Fruit fly (Drosophila melanogaster) whole organism, embryonic: ENCODE results near the gene CG33230.

ENCODE experiments used
- Awh ChIP-seq: fragments of 200-800 bp; sonication (Bioruptor generic); IDR thresholded peaks from 2 replicates; pipeline ENCODE4, ENCODE4 v1.3.6; 2022; ENCODE audit warnings: missing biosample characterization, missing genetic modification characterization
- CG10321 ChIP-seq: fragments of 200-800 bp; sonication (Bioruptor generic); IDR thresholded peaks from 2 replicates; pipeline ENCODE4 v1.3.6; 2022; ENCODE audit warnings: missing biosample characterization, missing genetic modification characterization
- CG10565 ChIP-seq: fragments of 200-800 bp; sonication (Bioruptor generic); optimal IDR thresholded peaks from 3 replicates; lab custom pipeline; 2016; ENCODE audit warnings: missing biosample characterization, mild to moderate bottlenecking, missing genetic modification characterization
- CG1647 ChIP-seq: fragments of 200-800 bp; sonication (Bioruptor generic); optimal IDR thresholded peaks from 3 replicates; lab custom pipeline; 2016; ENCODE audit warnings: missing biosample characterization, missing genetic modification characterization
- CG18764 ChIP-seq: fragments of 200-800 bp; sonication (Bioruptor generic); optimal IDR thresholded peaks from 3 replicates; lab custom pipeline; 2016; ENCODE audit warnings: missing biosample characterization, missing genetic modification characterization
- CG2129 ChIP-seq: fragments of 200-800 bp; sonication (Bioruptor generic); IDR thresholded peaks from 2 replicates; pipeline ENCODE4 v1.3.6; 2022; ENCODE audit warnings: missing biosample characterization, missing genetic modification characterization; ENCODE audit not compliant: partially characterized antibody
- CG3065 ChIP-seq: fragments of 200-800 bp; sonication (Bioruptor generic); optimal IDR thresholded peaks from 2 replicates; lab custom pipeline; 2016; ENCODE audit warnings: missing biosample characterization, missing genetic modification characterization
- CG33213 ChIP-seq: fragments of 200-800 bp; sonication (Bioruptor generic); optimal IDR thresholded peaks from 3 replicates; lab custom pipeline; 2016; ENCODE audit warnings: missing biosample characterization, missing genetic modification characterization
- CG34422 ChIP-seq: fragments of 200-800 bp; sonication (Bioruptor generic); IDR thresholded peaks from 3 replicates; pipeline ENCODE4 v1.3.6; 2022; ENCODE audit warnings: missing biosample characterization, missing genetic modification characterization
- CG3726 ChIP-seq: fragments of 200-800 bp; sonication (Bioruptor generic); IDR thresholded peaks from 3 replicates; pipeline ENCODE4, ENCODE4 v1.3.6; 2022; ENCODE audit warnings: missing biosample characterization, missing genetic modification characterization
- CG43689 ChIP-seq: fragments of 200-800 bp; sonication (Bioruptor generic); IDR thresholded peaks from 2 replicates; pipeline ENCODE4 v1.3.6; 2022; ENCODE audit warnings: missing biosample characterization, missing genetic modification characterization
- CG4730 ChIP-seq: fragments of 200-800 bp; sonication (Bioruptor generic); IDR thresholded peaks from 2 replicates; pipeline ENCODE4 v1.3.6; 2022; ENCODE audit warnings: missing biosample characterization, missing genetic modification characterization
- CG5953 ChIP-seq: fragments of 200-800 bp; sonication (Bioruptor generic); IDR thresholded peaks from 2 replicates; pipeline ENCODE4 v1.3.6; 2022; ENCODE audit warnings: missing biosample characterization, missing genetic modification characterization
- CG7357 ChIP-seq: fragments of 200-800 bp; sonication (Bioruptor generic); IDR thresholded peaks from 3 replicates; pipeline ENCODE4 v1.3.6; 2022; ENCODE audit warnings: missing biosample characterization, missing genetic modification characterization
- CG7839 ChIP-seq: fragments of 200-800 bp; sonication (Bioruptor generic); optimal IDR thresholded peaks from 3 replicates; lab custom pipeline; 2018; ENCODE audit warnings: missing biosample characterization, mild to moderate bottlenecking, missing genetic modification characterization, moderate library complexity
- CG8290 ChIP-seq, 3 experiments: fragments of 200-800 bp; sonication (Bioruptor generic); optimal IDR thresholded peaks; 2 replicates each; lab custom pipeline; 2016 to 2019; ENCODE audit warnings: missing biosample characterization in 3 of 3, missing genetic modification characterization in 3 of 3, mild to moderate bottlenecking in 2 of 3, moderate library complexity in 1 of 3
- CG8924 ChIP-seq: fragments of 200-800 bp; optimal IDR thresholded peaks from 3 replicates; lab custom pipeline; 2019; ENCODE audit warnings: missing biosample characterization, mild to moderate bottlenecking, missing genetic modification characterization, moderate library complexity
- CG9437 ChIP-seq: fragments of 200-800 bp; sonication (Bioruptor generic); optimal IDR thresholded peaks from 2 replicates; lab custom pipeline; 2018; ENCODE audit warnings: missing biosample characterization, mild to moderate bottlenecking, missing genetic modification characterization
- D19A ChIP-seq: fragments of 200-800 bp; optimal IDR thresholded peaks from 3 replicates; lab custom pipeline; 2019; ENCODE audit warnings: missing biosample characterization, mild to moderate bottlenecking, missing genetic modification characterization, moderate library complexity
- Drgx ChIP-seq: fragments of 200-800 bp; sonication (Bioruptor generic); IDR thresholded peaks from 2 replicates; pipeline ENCODE4 v1.3.6; 2022; ENCODE audit warnings: missing biosample characterization, missing genetic modification characterization
- Fer3 ChIP-seq: fragments of 200-800 bp; sonication (Bioruptor generic); optimal IDR thresholded peaks from 2 replicates; lab custom pipeline; 2018; ENCODE audit warnings: missing biosample characterization, mild to moderate bottlenecking, missing genetic modification characterization, moderate library complexity
- H15 ChIP-seq: fragments of 200-800 bp; sonication (Bioruptor generic); IDR thresholded peaks from 3 replicates; pipeline ENCODE4 v1.3.6; 2022; ENCODE audit warnings: missing biosample characterization, missing genetic modification characterization
- H2.0 ChIP-seq: fragments of 200-800 bp; sonication (Bioruptor generic); IDR thresholded peaks from 2 replicates; pipeline ENCODE4 v1.3.6; 2022; ENCODE audit warnings: missing biosample characterization, missing genetic modification characterization
- HLH54F ChIP-seq: fragments of 200-800 bp; sonication (Bioruptor generic); optimal IDR thresholded peaks from 3 replicates; lab custom pipeline; 2016; ENCODE audit warnings: missing biosample characterization, missing genetic modification characterization
- Hmx ChIP-seq: fragments of 200-800 bp; sonication (Bioruptor generic); optimal IDR thresholded peaks from 2 replicates; lab custom pipeline; 2016; ENCODE audit warnings: missing biosample characterization, missing genetic modification characterization
- Hsf ChIP-seq: fragments of 200-800 bp; sonication (Bioruptor generic); optimal IDR thresholded peaks from 3 replicates; lab custom pipeline; 2016; ENCODE audit warnings: missing biosample characterization, missing genetic modification characterization
- Lhr ChIP-seq: fragments of 200-800 bp; sonication (Bioruptor generic); optimal IDR thresholded peaks from 3 replicates; lab custom pipeline; 2017; ENCODE audit warnings: mild to moderate bottlenecking, missing biosample characterization, missing genetic modification reagents, missing genetic modification characterization
- Lpt ChIP-seq: fragments of >200 bp; optimal IDR thresholded peaks from 2 replicates; lab custom pipeline; 2018; ENCODE audit warnings: missing biosample characterization, missing genetic modification characterization
- MBD-R2 ChIP-seq: fragments of 200-800 bp; sonication (Bioruptor generic); IDR thresholded peaks from 2 replicates; pipeline ENCODE4 v1.3.6; 2022; ENCODE audit warnings: missing biosample characterization, missing genetic modification characterization
- Ravus ChIP-seq: fragments of 200-800 bp; sonication (Bioruptor generic); IDR thresholded peaks from 2 replicates; pipeline ENCODE4 v1.3.6; 2022; ENCODE audit warnings: missing biosample characterization, missing genetic modification characterization
- Sin3A ChIP-seq: fragments of >200 bp; optimal IDR thresholded peaks from 2 replicates; lab custom pipeline; 2018
- Sry-β ChIP-seq: fragments of 200-800 bp; sonication (Bioruptor generic); optimal IDR thresholded peaks from 2 replicates; lab custom pipeline; 2018; ENCODE audit warnings: missing biosample characterization, mild to moderate bottlenecking, missing genetic modification characterization, moderate library complexity
- Stat92E ChIP-seq, 3 experiments: fragments of >200 bp in 2 of 3; fragments of 200-800 bp in 1 of 3; sonication (Bioruptor generic) in 1 of 3; optimal IDR thresholded peaks; 2 replicates each; lab custom pipeline; 2017 to 2019; ENCODE audit warnings: missing biosample characterization in 3 of 3, missing genetic modification characterization in 3 of 3, mild to moderate bottlenecking in 1 of 3, moderate library complexity in 1 of 3
- aop ChIP-seq: fragments of 200-800 bp; sonication (Bioruptor generic); IDR thresholded peaks from 2 replicates; pipeline ENCODE4 v1.3.6; 2022; ENCODE audit warnings: missing biosample characterization, missing genetic modification characterization
- bowl ChIP-seq: fragments of 200-800 bp; sonication (Bioruptor generic); IDR thresholded peaks from 2 replicates; pipeline ENCODE4 v1.3.6; 2022; ENCODE audit warnings: missing biosample characterization, missing genetic modification characterization
- croc ChIP-seq: fragments of 200-800 bp; sonication (Bioruptor generic); conservative IDR thresholded peaks from 3 replicates; pipeline ENCODE4 v1.3.6; 2022; ENCODE audit warnings: missing biosample characterization, missing genetic modification characterization
- gsb-n ChIP-seq: fragments of 200-800 bp; sonication (Bioruptor generic); optimal IDR thresholded peaks from 3 replicates; lab custom pipeline; 2018; ENCODE audit warnings: missing biosample characterization, mild to moderate bottlenecking, missing genetic modification characterization
- ham ChIP-seq: fragments of 200-800 bp; sonication (Bioruptor generic); IDR thresholded peaks from 2 replicates; pipeline ENCODE4 v1.3.6; 2022; ENCODE audit warnings: missing biosample characterization, missing genetic modification characterization
- her ChIP-seq: fragments of 200-800 bp; sonication (Bioruptor generic); optimal IDR thresholded peaks from 2 replicates; lab custom pipeline; 2016; ENCODE audit warnings: missing biosample characterization, missing genetic modification characterization
- ind ChIP-seq: fragments of 200-800 bp; sonication (Bioruptor generic); optimal IDR thresholded peaks from 3 replicates; lab custom pipeline; 2016; ENCODE audit warnings: missing biosample characterization, missing genetic modification characterization
- jigr1 ChIP-seq: fragments of 200-800 bp; sonication (Bioruptor generic); IDR thresholded peaks from 3 replicates; pipeline ENCODE4 v1.3.6; 2022; ENCODE audit warnings: missing biosample characterization, missing genetic modification characterization
- mirr ChIP-seq: fragments of 200-800 bp; sonication (Bioruptor generic); optimal IDR thresholded peaks from 3 replicates; lab custom pipeline; 2018; ENCODE audit warnings: missing biosample characterization, mild to moderate bottlenecking, missing genetic modification characterization
- odd ChIP-seq: fragments of 200-800 bp; sonication (Bioruptor generic); optimal IDR thresholded peaks from 2 replicates; lab custom pipeline; 2017; ENCODE audit warnings: missing biosample characterization, mild to moderate bottlenecking, missing genetic modification characterization
- pan ChIP-seq, 4 experiments: fragments of >200 bp in 3 of 4; fragments of 200-800 bp in 1 of 4; sonication (Bioruptor generic) in 1 of 4; optimal IDR thresholded peaks in 3 of 4; IDR thresholded peaks in 1 of 4; 2 replicates each; pipeline versions ENCODE4 v1.3.6 to Lab custom; 2017 to 2022; ENCODE audit warnings: missing biosample characterization in 2 of 4, missing genetic modification characterization in 2 of 4, mixed read lengths in 1 of 4
- schlank ChIP-seq: fragments of 200-800 bp; sonication (Bioruptor generic); optimal IDR thresholded peaks from 2 replicates; lab custom pipeline; 2018; ENCODE audit warnings: missing biosample characterization, mild to moderate bottlenecking, missing genetic modification characterization
- sqz ChIP-seq: fragments of 200-800 bp; sonication (Bioruptor generic); optimal IDR thresholded peaks from 3 replicates; lab custom pipeline; 2018; ENCODE audit warnings: missing biosample characterization, mild to moderate bottlenecking, missing genetic modification characterization
- tap ChIP-seq: fragments of 200-800 bp; optimal IDR thresholded peaks from 3 replicates; lab custom pipeline; 2019; ENCODE audit warnings: missing biosample characterization, mild to moderate bottlenecking, missing genetic modification characterization, moderate library complexity
- tgo ChIP-seq: fragments of 200-800 bp; sonication (Bioruptor generic); IDR thresholded peaks from 3 replicates; pipeline ENCODE4 v1.3.6; 2022; ENCODE audit warnings: missing biosample characterization, missing genetic modification characterization
- wor ChIP-seq: fragments of 200-800 bp; sonication (Bioruptor generic); IDR thresholded peaks from 2 replicates; pipeline ENCODE4 v1.3.6; 2022; ENCODE audit warnings: missing biosample characterization, missing genetic modification characterization

The CG33230 gene

DNA sequence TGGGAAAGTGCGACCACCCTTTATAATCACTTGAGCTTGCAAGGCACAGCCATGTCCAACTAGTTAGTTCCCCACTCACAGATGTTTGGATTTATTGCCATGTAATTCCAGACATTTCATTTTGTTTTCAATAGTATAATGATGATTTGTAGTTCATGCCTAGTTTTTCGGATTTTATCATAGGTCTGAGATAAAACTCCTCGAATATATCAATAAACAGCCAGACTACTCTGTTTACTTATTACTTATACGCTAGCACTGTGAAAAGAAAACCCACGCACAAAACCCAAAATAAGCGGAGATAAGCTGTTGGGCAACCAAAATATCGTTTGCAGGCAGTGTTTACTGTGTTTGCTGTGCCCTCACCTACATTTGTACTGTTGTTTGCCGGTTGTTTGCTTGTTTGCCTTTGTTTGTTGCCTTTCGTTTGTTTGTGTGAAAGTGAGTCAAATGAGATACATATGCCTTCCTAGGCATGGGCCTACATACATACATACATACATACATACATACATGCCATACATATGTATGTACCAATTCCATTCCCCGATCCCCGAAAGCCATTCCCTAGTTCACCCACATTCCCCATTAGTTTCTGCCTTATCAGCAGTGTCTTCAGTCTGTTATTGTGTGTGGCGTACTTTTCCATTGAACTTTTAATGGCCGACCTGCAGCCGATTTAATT, 38.9 kb upstream of the CG33230 start (continued):
- TF ChIP-seq schlank (tag; lab: Kevin White, UChicago) (no peak), croc (GFP tag; lab: Robert Waterston, UW) (peak; percentile 45), CG34422 (GFP tag; lab: Robert Waterston, UW) (no peak), odd (GFP tag; lab: Kevin White, UChicago) (peak; percentile 76), pan (optimal IDR thresholded peaks at IDR 0.05; lab: Kevin White, UChicago) (no peak), pan (GFP tag; optimal IDR thresholded peaks at IDR 0.05 in 1 of 2, IDR thresholded peaks at IDR 0.05 in 1 of 2) (peak in 1 of 2 experiments; percentile 41), Hsf (GFP tag; lab: Kevin White, UChicago) (peak; percentile 43), CG7357 (GFP tag; lab: Robert Waterston, UW) (no peak), CG3726 (0 out of 3 replicates have a peak, but pooled peaks have one; percentile 49), tap (tag; lab: Kevin White, UChicago) (peak; percentile 50), CG3065 (peak; percentile 29), D19A (tag; lab: Kevin White, UChicago) (peak; percentile 71), CG5953 (GFP tag; lab: Robert Waterston, UW) (no peak; the same call in none of the 2 replicates), ham (no peak), gsb-n (tag; lab: Kevin White, UChicago) (peak; percentile 76), Ravus (GFP tag; lab: Robert Waterston, UW) (no peak), CG10565 (GFP tag; lab: Kevin White, UChicago) (no peak), CG43689 (GFP tag; lab: Robert Waterston, UW) (peak; percentile 45; the same call in 1 of the 2 replicates), Drgx (GFP tag; lab: Robert Waterston, UW) (no peak), bowl (GFP tag; lab: Robert Waterston, UW) (no peak), H2.0 (GFP tag; lab: Robert Waterston, UW) (peak; percentile 52), MBD-R2 (peak; percentile 19; the same call in 1 of the 2 replicates), sqz (GFP tag; lab: Kevin White, UChicago) (peak; percentile 76), aop (no peak), H15 (GFP tag; lab: Robert Waterston, UW) (no peak), CG18764 (peak; percentile 78), tgo (no peak; the same call in 2 of the 3 replicates), Lpt (GFP tag; lab: Kevin White, UChicago) (no peak), CG10321 (GFP tag; lab: Robert Waterston, UW) (no peak), ind (GFP tag; lab: Kevin White, UChicago) (peak; percentile 60), CG1647 (no peak), Stat92E (GFP tag; optimal IDR thresholded peaks at IDR 0.05; lab: Kevin White, UChicago) (no peak), CG8290 (GFP tag; optimal IDR thresholded peaks at IDR 0.05; lab: Kevin White, UChicago) (peak; percentile 88), CG8290 (tag; optimal IDR thresholded peaks at IDR 0.05; lab: Kevin White, UChicago) (peak; percentile 60 to 91), Hmx (GFP tag; lab: Kevin White, UChicago) (no peak), Lhr (GFP tag; lab: Kevin White, UChicago) (peak; percentile 77), her (GFP tag; lab: Kevin White, UChicago) (peak; percentile 26), CG33213 (peak; percentile 61), CG9437 (GFP tag; lab: Kevin White, UChicago) (peak; percentile 6), Fer3 (tag; lab: Kevin White, UChicago) (peak; percentile 61), CG2129 (no peak), HLH54F (GFP tag; lab: Kevin White, UChicago) (peak; percentile 2), mirr (peak; percentile 63), jigr1 (0 out of 3 replicates have a peak, but pooled peaks have one; percentile 30), Sry-β (GFP tag; lab: Kevin White, UChicago) (peak; percentile 57), CG8924 (tag; lab: Kevin White, UChicago) (peak; percentile 78), Sin3A (lab: Kevin White, UChicago) (no peak), CG4730 (GFP tag; lab: Robert Waterston, UW) (peak; percentile 49; the same call in 1 of the 2 replicates), wor (peak; percentile 44), CG7839 (tag; lab: Kevin White, UChicago) (peak; percentile 76), Awh (GFP tag; lab: Robert Waterston, UW) (peak; percentile 63; the same call in 1 of the 2 replicates)
